Worm (Caenorhabditis elegans) whole organism, L1 larva: Measurements from ENCODE around the gene let-767.

ENCODE experiments used
- ces-1 ChIP-seq: fragments of 150-350 bp; optimal IDR thresholded peaks from 2 replicates; lab custom pipeline; 2014; ENCODE audit warnings: missing biosample characterization, missing genetic modification reagents, missing genetic modification characterization
- dpl-1 ChIP-seq, 3 experiments: fragments of 150-350 bp in 2 of 3; sonication (generic microtip) in 1 of 3; optimal IDR thresholded peaks; 2 replicates each; lab custom pipeline; 2014 to 2017; ENCODE audit warnings: missing biosample characterization in 3 of 3, missing genetic modification characterization in 3 of 3, missing genetic modification reagents in 3 of 3
- elt-2 ChIP-seq: sonication (generic microtip); optimal IDR thresholded peaks from 2 replicates; lab custom pipeline; 2016; ENCODE audit warnings: missing genetic modification characterization, mild to moderate bottlenecking, inconsistent platforms, missing compliant biosample characterization, missing genetic modification reagents
- nhr-237 ChIP-seq: fragments of 150-350 bp; optimal IDR thresholded peaks from 2 replicates; lab custom pipeline; 2014; ENCODE audit warnings: missing biosample characterization, missing genetic modification characterization
- tbx-2 ChIP-seq: sonication (generic microtip); optimal IDR thresholded peaks from 2 replicates; lab custom pipeline; 2016; ENCODE audit warnings: missing genetic modification characterization, missing compliant biosample characterization

DNA sequence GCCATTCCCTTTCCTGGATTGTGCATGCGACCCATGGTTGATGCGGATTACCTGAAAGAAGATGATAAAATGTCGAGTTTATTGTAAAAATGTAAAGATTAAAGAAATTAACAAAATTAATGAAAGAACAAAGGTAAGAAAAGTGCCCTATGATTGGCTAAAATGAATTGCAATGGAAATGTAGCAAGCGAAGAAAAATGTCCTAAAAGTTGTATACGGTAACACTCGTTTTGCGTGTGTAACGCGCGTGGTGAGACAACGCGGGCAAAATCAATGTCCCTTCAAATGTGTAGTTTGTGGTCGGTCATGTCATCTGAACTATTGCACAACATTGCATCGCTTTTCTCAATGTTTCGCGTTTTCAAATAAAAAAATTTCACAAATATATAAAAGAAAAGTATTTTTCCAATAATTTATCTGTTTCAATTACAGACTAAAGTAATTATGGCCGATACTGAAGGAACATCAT lies 35.2 kb upstream of the let-767 start, which contains the start of the genes rps-13 and nfx-1:
- TF ChIP-seq tbx-2 (tag; lab: Kevin White, UChicago), result peak; percentile 70
- TF ChIP-seq ces-1, result no peak
- no peak for TF ChIP-seq elt-2 (tag; lab: Kevin White, UChicago)
- no peak for TF ChIP-seq nhr-237
- TF ChIP-seq dpl-1 (GFP tag; optimal IDR thresholded peaks at IDR 0.05; lab: Kevin White, UChicago), result peak; percentile 70 to 82 (median 77)
